Worm (Caenorhabditis elegans) whole organism, L4/young adult: ENCODE measurements around the gene nsph-3.2.

Experiments used
- dao-5 ChIP-seq: sonication (generic microtip); optimal IDR thresholded peaks from 2 replicates; lab custom pipeline; 2016; ENCODE audit warnings: missing genotype, missing genetic modification characterization, moderate library complexity, missing compliant biosample characterization
- him-1 ChIP-seq: sonication (generic microtip); optimal IDR thresholded peaks from 2 replicates; lab custom pipeline; 2016; ENCODE audit warnings: missing genotype, missing genetic modification reagents, missing genetic modification characterization, missing compliant biosample characterization

DNA sequence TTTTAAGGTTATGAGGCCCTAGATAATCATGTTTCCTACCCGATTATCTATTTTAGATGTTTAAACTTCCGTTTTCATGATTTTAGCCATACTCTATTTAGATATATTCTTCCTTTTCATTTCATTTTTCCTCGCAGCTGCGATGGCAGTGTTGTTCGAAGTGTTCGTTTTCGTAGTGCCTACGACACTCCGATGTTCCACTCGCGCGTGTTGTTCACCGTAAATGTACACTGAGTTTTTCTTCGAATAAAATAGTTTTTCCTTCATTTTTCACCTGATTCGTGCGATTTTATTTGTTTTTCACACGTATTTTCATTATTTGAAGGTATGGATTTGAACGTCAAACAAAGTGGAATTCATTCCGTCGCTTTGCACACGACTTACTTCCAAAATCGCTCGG is 15.8 kb upstream of the nsph-3.2 start, which contains the start of gene dis-3:
- TF ChIP-seq him-1 (no peak), dao-5 (tag; lab: Kevin White, UChicago) (no peak)
